Fruit fly (Drosophila melanogaster) whole organism, embryonic: ENCODE data around the gene TFAM.

ENCODE experiments used
- CG10209 ChIP-seq: fragments of 200-800 bp; sonication (Bioruptor generic); optimal IDR thresholded peaks from 3 replicates; lab custom pipeline; 2017; ENCODE audit warnings: missing biosample characterization, mild to moderate bottlenecking, missing genetic modification characterization, missing genetic modification reagents
- CG10462 ChIP-seq: fragments of 200-800 bp; sonication (Bioruptor generic); optimal IDR thresholded peaks from 2 replicates; lab custom pipeline; 2016; ENCODE audit warnings: missing biosample characterization, missing genetic modification characterization
- CG10654 ChIP-seq: fragments of 200-800 bp; sonication (Bioruptor generic); optimal IDR thresholded peaks from 2 replicates; lab custom pipeline; 2016; ENCODE audit warnings: missing biosample characterization, missing genetic modification characterization
- CG12236 ChIP-seq: fragments of 200-800 bp; sonication (Bioruptor generic); optimal IDR thresholded peaks from 2 replicates; lab custom pipeline; 2016; ENCODE audit warnings: missing biosample characterization, missing genetic modification characterization
- CG17385 ChIP-seq: fragments of 200-800 bp; sonication (Bioruptor generic); optimal IDR thresholded peaks from 3 replicates; lab custom pipeline; 2018; ENCODE audit warnings: missing biosample characterization, mild to moderate bottlenecking, missing genetic modification characterization
- CG17612 ChIP-seq: fragments of 200-800 bp; sonication (Bioruptor generic); IDR thresholded peaks from 2 replicates; pipeline ENCODE4 v1.3.6; 2022; ENCODE audit warnings: missing biosample characterization, missing genetic modification characterization
- CG18599 ChIP-seq: fragments of 200-800 bp; sonication (Bioruptor generic); optimal IDR thresholded peaks from 3 replicates; lab custom pipeline; 2017; ENCODE audit warnings: missing biosample characterization, missing genetic modification characterization, mild to moderate bottlenecking, moderate library complexity, missing genetic modification reagents
- CG30403 ChIP-seq: fragments of 200-800 bp; sonication (Bioruptor generic); optimal IDR thresholded peaks from 3 replicates; lab custom pipeline; 2016; ENCODE audit warnings: missing biosample characterization, missing genetic modification characterization
- CG30431 ChIP-seq: fragments of 200-800 bp; sonication (Bioruptor generic); optimal IDR thresholded peaks from 2 replicates; lab custom pipeline; 2017; ENCODE audit warnings: missing biosample characterization, missing genetic modification characterization
- CG4730 ChIP-seq: fragments of 200-800 bp; sonication (Bioruptor generic); IDR thresholded peaks from 2 replicates; pipeline ENCODE4 v1.3.6; 2022; ENCODE audit warnings: missing biosample characterization, missing genetic modification characterization
- CG8290 ChIP-seq, 3 experiments: fragments of 200-800 bp; sonication (Bioruptor generic); optimal IDR thresholded peaks; 2 replicates each; lab custom pipeline; 2016 to 2019; ENCODE audit warnings: missing biosample characterization in 3 of 3, missing genetic modification characterization in 3 of 3, mild to moderate bottlenecking in 2 of 3, moderate library complexity in 1 of 3
- CG9797 ChIP-seq: fragments of 200-800 bp; sonication (Bioruptor generic); optimal IDR thresholded peaks from 3 replicates; lab custom pipeline; 2018; ENCODE audit warnings: missing biosample characterization, mild to moderate bottlenecking, missing genetic modification characterization
- D19B ChIP-seq: fragments of 200-800 bp; sonication (Bioruptor generic); optimal IDR thresholded peaks from 2 replicates; lab custom pipeline; 2017; ENCODE audit warnings: missing biosample characterization, mild to moderate bottlenecking, missing genetic modification characterization
- Dfd ChIP-seq, 2 experiments: fragments of >200 bp; optimal IDR thresholded peaks; 2 replicates each; lab custom pipeline; 2017; ENCODE audit warnings: missing biosample characterization in 2 of 2, missing genetic modification characterization in 2 of 2
- Dp ChIP-seq: fragments of 200-800 bp; sonication (Bioruptor generic); optimal IDR thresholded peaks from 2 replicates; lab custom pipeline; 2018; ENCODE audit warnings: missing biosample characterization, mild to moderate bottlenecking, missing genetic modification characterization, moderate library complexity
- E2f2 ChIP-seq: fragments of 200-800 bp; sonication (Bioruptor generic); IDR thresholded peaks from 2 replicates; pipeline ENCODE4 v1.3.6; 2022; ENCODE audit warnings: missing biosample characterization, missing genetic modification characterization
- Ets97D ChIP-seq: fragments of 200-800 bp; sonication (Bioruptor generic); optimal IDR thresholded peaks from 3 replicates; lab custom pipeline; 2016; ENCODE audit warnings: missing biosample characterization, missing genetic modification characterization
- HLH4C ChIP-seq: fragments of 200-800 bp; sonication (Bioruptor generic); IDR thresholded peaks from 3 replicates; pipeline ENCODE4 v1.3.6; 2022; ENCODE audit warnings: missing biosample characterization, missing genetic modification characterization; ENCODE audit not compliant: partially characterized antibody
- Hand ChIP-seq: fragments of 200-800 bp; sonication (Bioruptor generic); optimal IDR thresholded peaks from 2 replicates; lab custom pipeline; 2017; ENCODE audit warnings: mild to moderate bottlenecking, missing biosample characterization, missing genetic modification reagents, missing genetic modification characterization
- Hey ChIP-seq: fragments of 200-800 bp; sonication (Bioruptor generic); optimal IDR thresholded peaks from 3 replicates; lab custom pipeline; 2018; ENCODE audit warnings: missing biosample characterization, mild to moderate bottlenecking, missing genetic modification characterization
- Max ChIP-seq: fragments of 200-800 bp; sonication (Bioruptor generic); optimal IDR thresholded peaks from 2 replicates; lab custom pipeline; 2016; ENCODE audit warnings: missing biosample characterization, mild to moderate bottlenecking, missing genetic modification characterization
- Neu2 ChIP-seq: fragments of 200-800 bp; sonication (Bioruptor generic); optimal IDR thresholded peaks from 3 replicates; lab custom pipeline; 2016; ENCODE audit warnings: missing biosample characterization, missing genetic modification characterization, borderline replicate concordance
- Sox100B ChIP-seq: fragments of 200-800 bp; sonication (Bioruptor generic); optimal IDR thresholded peaks from 3 replicates; lab custom pipeline; 2018; ENCODE audit warnings: missing biosample characterization, mild to moderate bottlenecking, missing genetic modification characterization
- Sry-δ ChIP-seq: fragments of 200-800 bp; sonication (Bioruptor generic); optimal IDR thresholded peaks from 2 replicates; lab custom pipeline; 2016; ENCODE audit warnings: missing biosample characterization, missing genetic modification characterization
- Trl ChIP-seq, 3 experiments: fragments of >200 bp in 2 of 3; fragments of 200-800 bp in 1 of 3; sonication (Bioruptor generic) in 1 of 3; optimal IDR thresholded peaks; 2 replicates in 1 of 3; 3 replicates in 2 of 3; lab custom pipeline; 2016 to 2017; ENCODE audit warnings: missing biosample characterization in 1 of 3, missing genetic modification characterization in 1 of 3
- aop ChIP-seq: fragments of 200-800 bp; sonication (Bioruptor generic); IDR thresholded peaks from 2 replicates; pipeline ENCODE4 v1.3.6; 2022; ENCODE audit warnings: missing biosample characterization, missing genetic modification characterization
- ap ChIP-seq: fragments of 200-800 bp; sonication (Bioruptor generic); IDR thresholded peaks from 2 replicates; pipeline ENCODE4 v1.3.6; 2022; ENCODE audit warnings: missing biosample characterization, missing genetic modification characterization
- bab2 ChIP-seq: fragments of 200-800 bp; sonication (Bioruptor generic); optimal IDR thresholded peaks from 2 replicates; lab custom pipeline; 2016; ENCODE audit warnings: missing biosample characterization, missing genetic modification characterization
- bbx ChIP-seq: fragments of 200-800 bp; sonication (Bioruptor generic); IDR thresholded peaks from 2 replicates; pipeline ENCODE4 v1.3.6; 2022; ENCODE audit warnings: missing biosample characterization, missing genetic modification characterization; ENCODE audit not compliant: partially characterized antibody
- cato ChIP-seq: fragments of 200-800 bp; sonication (Bioruptor generic); optimal IDR thresholded peaks from 2 replicates; lab custom pipeline; 2016; ENCODE audit warnings: missing biosample characterization, missing genetic modification characterization, borderline replicate concordance
- chif ChIP-seq, 2 experiments: fragments of 200-800 bp; sonication (Bioruptor generic); optimal IDR thresholded peaks; 3 replicates each; lab custom pipeline; 2016; ENCODE audit warnings: missing biosample characterization in 2 of 2, missing genetic modification characterization in 2 of 2
- ci ChIP-seq: fragments of 200-800 bp; sonication (Bioruptor generic); IDR thresholded peaks from 3 replicates; pipeline ENCODE4 v1.3.6; 2022; ENCODE audit warnings: missing biosample characterization, missing genetic modification characterization
- crc ChIP-seq: fragments of 200-800 bp; sonication (Bioruptor generic); optimal IDR thresholded peaks from 2 replicates; lab custom pipeline; 2016; ENCODE audit warnings: missing biosample characterization, missing genetic modification characterization
- fd64A ChIP-seq: fragments of 200-800 bp; sonication (Bioruptor generic); optimal IDR thresholded peaks from 3 replicates; lab custom pipeline; 2018; ENCODE audit warnings: missing biosample characterization, mild to moderate bottlenecking, missing genetic modification characterization
- fd96Cb ChIP-seq: fragments of 200-800 bp; sonication (Bioruptor generic); optimal IDR thresholded peaks from 2 replicates; lab custom pipeline; 2018; ENCODE audit warnings: missing biosample characterization, mild to moderate bottlenecking, missing genetic modification characterization, moderate library complexity
- gfzf ChIP-seq: fragments of 200-800 bp; sonication (Bioruptor generic); optimal IDR thresholded peaks from 2 replicates; lab custom pipeline; 2016; ENCODE audit warnings: missing biosample characterization, mild to moderate bottlenecking, missing genetic modification characterization, moderate library complexity
- hbn ChIP-seq: fragments of 200-800 bp; sonication (Bioruptor generic); IDR thresholded peaks from 2 replicates; pipeline ENCODE4 v1.3.6; 2022; ENCODE audit warnings: missing biosample characterization, missing genetic modification characterization; ENCODE audit not compliant: partially characterized antibody
- nerfin-1 ChIP-seq: fragments of 200-800 bp; sonication (Bioruptor generic); optimal IDR thresholded peaks from 3 replicates; lab custom pipeline; 2019; ENCODE audit warnings: missing biosample characterization, mild to moderate bottlenecking, missing genetic modification characterization, moderate library complexity
- nmo ChIP-seq: fragments of 200-800 bp; sonication (Bioruptor generic); optimal IDR thresholded peaks from 2 replicates; lab custom pipeline; 2018; ENCODE audit warnings: missing biosample characterization, mild to moderate bottlenecking, missing genetic modification characterization, moderate library complexity
- nom ChIP-seq: fragments of 200-800 bp; sonication (Bioruptor generic); optimal IDR thresholded peaks from 2 replicates; lab custom pipeline; 2017; ENCODE audit warnings: missing biosample characterization, missing genetic modification characterization, mild to moderate bottlenecking, moderate library complexity, missing genetic modification reagents
- pros ChIP-seq: fragments of 200-800 bp; sonication (Bioruptor generic); optimal IDR thresholded peaks from 3 replicates; lab custom pipeline; 2019; ENCODE audit warnings: missing biosample characterization, mild to moderate bottlenecking, missing genetic modification characterization, moderate library complexity
- psq ChIP-seq: fragments of 200-800 bp; sonication (Bioruptor generic); optimal IDR thresholded peaks from 2 replicates; lab custom pipeline; 2017; ENCODE audit warnings: missing biosample characterization, missing genetic modification characterization
- repo ChIP-seq: fragments of 200-800 bp; sonication (Bioruptor generic); optimal IDR thresholded peaks from 2 replicates; lab custom pipeline; 2016; ENCODE audit warnings: missing biosample characterization, missing genetic modification characterization
- so ChIP-seq: fragments of 200-800 bp; sonication (Bioruptor generic); IDR thresholded peaks from 3 replicates; pipeline ENCODE4 v1.3.6; 2022; ENCODE audit warnings: missing biosample characterization, missing genetic modification characterization
- sug ChIP-seq: fragments of 200-800 bp; optimal IDR thresholded peaks from 2 replicates; lab custom pipeline; 2019; ENCODE audit warnings: missing biosample characterization, mild to moderate bottlenecking, missing genetic modification characterization, moderate library complexity
- tap ChIP-seq: fragments of 200-800 bp; optimal IDR thresholded peaks from 3 replicates; lab custom pipeline; 2019; ENCODE audit warnings: missing biosample characterization, mild to moderate bottlenecking, missing genetic modification characterization, moderate library complexity
- usp ChIP-seq: fragments of >200 bp; optimal IDR thresholded peaks from 2 replicates; lab custom pipeline; 2017; ENCODE audit warnings: missing biosample characterization, missing genetic modification characterization
- vvl ChIP-seq: fragments of 200-800 bp; sonication (Bioruptor generic); IDR thresholded peaks from 2 replicates; pipeline ENCODE4 v1.3.6; 2022; ENCODE audit warnings: missing biosample characterization, missing genetic modification characterization
- zen2 ChIP-seq: fragments of 200-800 bp; sonication (Bioruptor generic); IDR thresholded peaks from 3 replicates; pipeline ENCODE4 v1.3.6; 2022; ENCODE audit warnings: missing biosample characterization, missing genetic modification characterization; ENCODE audit not compliant: partially characterized antibody
- zf30C ChIP-seq: fragments of 200-800 bp; sonication (Bioruptor generic); optimal IDR thresholded peaks from 3 replicates; lab custom pipeline; 2018; ENCODE audit warnings: missing biosample characterization, mild to moderate bottlenecking, missing genetic modification characterization

The TFAM gene

dm6 chr3R:20585566-20585965 is 8.8 kb upstream of the TFAM start, which contains the start of gene CG16953 (continued):
- TF ChIP-seq Ets97D (GFP tag; lab: Kevin White, UChicago), result peak; percentile 38
- no peak for TF ChIP-seq CG18599 (GFP tag; lab: Kevin White, UChicago)
- peak; percentile 32; the same call in 1 of the 2 replicates for TF ChIP-seq bbx (GFP tag; lab: Robert Waterston, UW)
- TF ChIP-seq so (GFP tag; lab: Robert Waterston, UW), result no peak
- TF ChIP-seq zen2, result no peak
- no peak for TF ChIP-seq CG17612
- TF ChIP-seq CG10462 (GFP tag; lab: Kevin White, UChicago), result no peak
- TF ChIP-seq ci, result no peak
- TF ChIP-seq zf30C, result no peak
- peak; percentile 84 for TF ChIP-seq gfzf
- no peak for TF ChIP-seq repo (GFP tag; lab: Kevin White, UChicago)
- TF ChIP-seq nmo (GFP tag; lab: Kevin White, UChicago), result no peak
- no peak for TF ChIP-seq Max (GFP tag; lab: Kevin White, UChicago)
- no peak for TF ChIP-seq chif (GFP tag; optimal IDR thresholded peaks at IDR 0.05; lab: Kevin White, UChicago)
- no peak for TF ChIP-seq CG4730 (GFP tag; lab: Robert Waterston, UW)
- TF ChIP-seq CG30403 (GFP tag; lab: Kevin White, UChicago), result no peak
- TF ChIP-seq Trl (optimal IDR thresholded peaks at IDR 0.05; lab: Kevin White, UChicago), result no peak
- TF ChIP-seq Trl (GFP tag; optimal IDR thresholded peaks at IDR 0.05; lab: Kevin White, UChicago), result no peak
- no peak for TF ChIP-seq hbn (GFP tag; lab: Robert Waterston, UW)
- no peak for TF ChIP-seq bab2 (GFP tag; lab: Kevin White, UChicago)
- TF ChIP-seq Sry-δ (GFP tag; lab: Kevin White, UChicago), result peak; percentile 21
- TF ChIP-seq psq, result no peak
- no peak for TF ChIP-seq nerfin-1 (tag; lab: Kevin White, UChicago)
- TF ChIP-seq CG12236, result no peak
- TF ChIP-seq Hand (GFP tag; lab: Kevin White, UChicago), result no peak
- peak; percentile 92 for TF ChIP-seq E2f2
- no peak for TF ChIP-seq CG30431 (GFP tag; lab: Kevin White, UChicago)
- TF ChIP-seq cato (GFP tag; lab: Kevin White, UChicago), result no peak
- no peak for TF ChIP-seq CG17385
- peak; percentile 87 for TF ChIP-seq Dp
- TF ChIP-seq Neu2 (GFP tag; lab: Kevin White, UChicago), result no peak
- no peak for TF ChIP-seq crc (GFP tag; lab: Kevin White, UChicago)
- TF ChIP-seq usp (GFP tag; lab: Kevin White, UChicago), result no peak
- TF ChIP-seq CG9797, result peak; percentile 79
- TF ChIP-seq pros (GFP tag; lab: Kevin White, UChicago), result no peak
- no peak for TF ChIP-seq Dfd (GFP tag; optimal IDR thresholded peaks at IDR 0.05; lab: Kevin White, UChicago)
- no peak for TF ChIP-seq Hey (tag; lab: Kevin White, UChicago)
- TF ChIP-seq aop, result no peak
- TF ChIP-seq ap, result no peak
- no peak for TF ChIP-seq CG8290 (GFP tag; optimal IDR thresholded peaks at IDR 0.05; lab: Kevin White, UChicago)
- TF ChIP-seq CG8290 (tag; optimal IDR thresholded peaks at IDR 0.05; lab: Kevin White, UChicago), result no peak
- TF ChIP-seq sug (tag; lab: Kevin White, UChicago), result peak; percentile 1
- no peak for TF ChIP-seq HLH4C (GFP tag; lab: Robert Waterston, UW)
- TF ChIP-seq D19B (GFP tag; lab: Kevin White, UChicago), result no peak
- TF ChIP-seq vvl (GFP tag; lab: Robert Waterston, UW), result no peak
- TF ChIP-seq nom, result peak; percentile 10
- TF ChIP-seq fd64A (GFP tag; lab: Kevin White, UChicago), result no peak
- TF ChIP-seq CG10209 (GFP tag; lab: Kevin White, UChicago), result no peak
- TF ChIP-seq Sox100B (GFP tag; lab: Kevin White, UChicago), result no peak
- TF ChIP-seq tap (tag; lab: Kevin White, UChicago), result no peak
- TF ChIP-seq fd96Cb (tag; lab: Kevin White, UChicago), result no peak
- no peak for TF ChIP-seq CG10654 (GFP tag; lab: Kevin White, UChicago)
